Worm (Caenorhabditis elegans) whole organism, L3 larva: ENCODE measurements around the gene F49C12.4.
"Not testable (repeated sequence)": the region's sequence is repeated elsewhere in the genome, so short reads cannot be mapped to it uniquely, and the experiment has no call there.

Experiments
- ceh-16 ChIP-seq: sonication (generic microtip); optimal IDR thresholded peaks from 2 replicates; lab custom pipeline; 2017; ENCODE audit warnings: missing biosample characterization, missing genetic modification characterization
- elt-3 ChIP-seq, 3 experiments: fragments of 150-350 bp in 1 of 3; sonication (generic microtip) in 2 of 3; optimal IDR thresholded peaks; 2 replicates in 2 of 3; 4 replicates in 1 of 3; lab custom pipeline; 2014 to 2017; ENCODE audit warnings: missing biosample characterization in 3 of 3, missing genetic modification characterization in 3 of 3
- lin-15B ChIP-seq: fragments of 150-350 bp; optimal IDR thresholded peaks from 2 replicates; lab custom pipeline; 2014; ENCODE audit warnings: missing biosample characterization, missing genetic modification characterization
- lsy-12 ChIP-seq: sonication (generic microtip); optimal IDR thresholded peaks from 2 replicates; lab custom pipeline; 2016; ENCODE audit warnings: mild to moderate bottlenecking, missing genetic modification characterization, missing compliant biosample characterization
- nhr-76 ChIP-seq: fragments of 150-350 bp; sonication (generic microtip); optimal IDR thresholded peaks from 5 replicates; lab custom pipeline; 2014; ENCODE audit warnings: missing biosample characterization, missing genetic modification characterization
- skn-1 ChIP-seq: fragments of 150-350 bp; optimal IDR thresholded peaks from 2 replicates; lab custom pipeline; 2014; ENCODE audit warnings: missing biosample characterization, missing genetic modification characterization

- not testable (repeated sequence) for TF ChIP-seq lsy-12 (tag; lab: Kevin White, UChicago); ceh-16 (tag; lab: Kevin White, UChicago); nhr-76 (tag; lab: Kevin White, UChicago); skn-1 (tag; lab: Kevin White, UChicago); lin-15B; elt-3 (tag; optimal IDR thresholded peaks at IDR 0.05; lab: Kevin White, UChicago)
Measured at ce11 chrIV:9312827-9313226, 8.9 kb upstream of the F49C12.4 start, which contains the start of gene F49C12.7.
